Worm (Caenorhabditis elegans) whole organism, L3 larva: ENCODE results near the gene fbxb-40.
A peak's percentile ranks its signal among the peaks of the same experiment; 100 is the strongest.

Experiments used
- R02D3.7 ChIP-seq: fragments of 150-350 bp; optimal IDR thresholded peaks from 2 replicates; lab custom pipeline; 2014; ENCODE audit warnings: missing biosample characterization, missing genetic modification characterization
- ZK546.5 ChIP-seq: sonication (generic microtip); optimal IDR thresholded peaks from 2 replicates; lab custom pipeline; 2017; ENCODE audit warnings: missing biosample characterization, missing genetic modification characterization
- aly-2 ChIP-seq: fragments of 150-350 bp; optimal IDR thresholded peaks from 2 replicates; lab custom pipeline; 2014; ENCODE audit warnings: missing biosample characterization, missing genetic modification characterization
- ama-1 ChIP-seq: fragments of 150-350 bp; optimal IDR thresholded peaks from 2 replicates; lab custom pipeline; 2018
- ceh-16 ChIP-seq: sonication (generic microtip); optimal IDR thresholded peaks from 2 replicates; lab custom pipeline; 2017; ENCODE audit warnings: missing biosample characterization, missing genetic modification characterization
- ceh-28 ChIP-seq: fragments of 150-350 bp; optimal IDR thresholded peaks from 2 replicates; lab custom pipeline; 2014; ENCODE audit warnings: missing biosample characterization, missing genetic modification reagents, missing genetic modification characterization
- ceh-9 ChIP-seq: sonication (generic microtip); optimal IDR thresholded peaks from 2 replicates; lab custom pipeline; 2018; ENCODE audit warnings: missing biosample characterization, missing genetic modification characterization
- daf-12 ChIP-seq: fragments of 150-350 bp; optimal IDR thresholded peaks from 2 replicates; lab custom pipeline; 2014; ENCODE audit warnings: missing biosample characterization, missing genetic modification reagents, missing genetic modification characterization
- egl-27 ChIP-seq: sonication (generic microtip); optimal IDR thresholded peaks from 4 replicates; lab custom pipeline; 2017; ENCODE audit warnings: missing biosample characterization, missing genetic modification reagents, missing genetic modification characterization
- egl-5 ChIP-seq: fragments of 150-350 bp; optimal IDR thresholded peaks from 2 replicates; lab custom pipeline; 2017; ENCODE audit warnings: missing biosample characterization, missing genetic modification reagents, missing genetic modification characterization, inconsistent platforms
- elt-1 ChIP-seq: fragments of 150-350 bp; optimal IDR thresholded peaks from 2 replicates; lab custom pipeline; 2014; ENCODE audit warnings: missing biosample characterization, missing genetic modification characterization
- elt-2 ChIP-seq: sonication (generic microtip); optimal IDR thresholded peaks from 2 replicates; lab custom pipeline; 2016; ENCODE audit warnings: missing genetic modification reagents, mild to moderate bottlenecking, missing genetic modification characterization, missing compliant biosample characterization
- eor-1 ChIP-seq, 2 experiments: fragments of 150-350 bp; optimal IDR thresholded peaks; 2 replicates each; lab custom pipeline; 2014 to 2018; ENCODE audit warnings: missing biosample characterization in 2 of 2, missing genetic modification characterization in 2 of 2
- fkh-10 ChIP-seq: sonication (generic microtip); optimal IDR thresholded peaks from 2 replicates; lab custom pipeline; 2017; ENCODE audit warnings: missing biosample characterization, missing genetic modification reagents, missing genetic modification characterization
- fkh-2 ChIP-seq: fragments of 150-350 bp; optimal IDR thresholded peaks from 2 replicates; lab custom pipeline; 2014; ENCODE audit warnings: missing biosample characterization, missing genetic modification reagents, missing genetic modification characterization
- fos-1 ChIP-seq: fragments of 150-350 bp; optimal IDR thresholded peaks from 2 replicates; lab custom pipeline; 2014; ENCODE audit warnings: missing biosample characterization, missing genetic modification characterization
- jun-1 ChIP-seq: fragments of 150-350 bp; optimal IDR thresholded peaks from 2 replicates; lab custom pipeline; 2014; ENCODE audit warnings: missing biosample characterization, missing genetic modification reagents, missing genetic modification characterization
- lin-15B ChIP-seq: fragments of 150-350 bp; optimal IDR thresholded peaks from 2 replicates; lab custom pipeline; 2014; ENCODE audit warnings: missing biosample characterization, missing genetic modification characterization
- lin-39 ChIP-seq: fragments of 150-350 bp; optimal IDR thresholded peaks from 2 replicates; lab custom pipeline; 2018; ENCODE audit warnings: missing biosample characterization, missing genetic modification reagents, missing genetic modification characterization
- mdl-1 ChIP-seq: fragments of 150-350 bp; optimal IDR thresholded peaks from 2 replicates; lab custom pipeline; 2014; ENCODE audit warnings: missing biosample characterization, missing genetic modification characterization
- mml-1 ChIP-seq: fragments of 150-350 bp; sonication (generic microtip); optimal IDR thresholded peaks from 3 replicates; lab custom pipeline; 2014; ENCODE audit warnings: missing biosample characterization, missing genetic modification characterization
- nfya-1 ChIP-seq: sonication (generic microtip); optimal IDR thresholded peaks from 2 replicates; lab custom pipeline; 2017; ENCODE audit warnings: missing genetic modification characterization, mild to moderate bottlenecking, missing compliant biosample characterization, antibody characterized with exemption, moderate library complexity; ENCODE audit not compliant: insufficient read depth
- nhr-12 ChIP-seq: fragments of 150-350 bp; optimal IDR thresholded peaks from 2 replicates; lab custom pipeline; 2014; ENCODE audit warnings: missing biosample characterization, missing genetic modification characterization
- nhr-23 ChIP-seq: fragments of 150-350 bp; optimal IDR thresholded peaks from 2 replicates; lab custom pipeline; 2014; ENCODE audit warnings: missing biosample characterization, missing genetic modification reagents, missing genetic modification characterization
- nhr-237 ChIP-seq: fragments of 150-350 bp; optimal IDR thresholded peaks from 2 replicates; lab custom pipeline; 2014; ENCODE audit warnings: missing biosample characterization, missing genetic modification characterization
- nhr-25 ChIP-seq: sonication (generic microtip); optimal IDR thresholded peaks from 2 replicates; lab custom pipeline; 2017; ENCODE audit warnings: missing biosample characterization, missing genetic modification characterization
- nhr-28 ChIP-seq: fragments of 150-350 bp; optimal IDR thresholded peaks from 2 replicates; lab custom pipeline; 2014; ENCODE audit warnings: missing biosample characterization, missing genetic modification characterization
- nhr-43 ChIP-seq: sonication (generic microtip); optimal IDR thresholded peaks from 2 replicates; lab custom pipeline; 2016; ENCODE audit warnings: mild to moderate bottlenecking, missing genetic modification characterization, missing compliant biosample characterization; ENCODE audit not compliant: poor library complexity, severe bottlenecking
- nhr-67 ChIP-seq: fragments of 150-350 bp; optimal IDR thresholded peaks from 2 replicates; lab custom pipeline; 2014; ENCODE audit warnings: missing biosample characterization, missing genetic modification characterization
- nhr-76 ChIP-seq: fragments of 150-350 bp; sonication (generic microtip); optimal IDR thresholded peaks from 5 replicates; lab custom pipeline; 2014; ENCODE audit warnings: missing biosample characterization, missing genetic modification characterization
- nhr-77 ChIP-seq: fragments of 150-350 bp; optimal IDR thresholded peaks from 2 replicates; lab custom pipeline; 2014; ENCODE audit warnings: missing biosample characterization, missing genetic modification characterization
- pha-4 ChIP-seq: fragments of 150-350 bp; optimal IDR thresholded peaks from 2 replicates; lab custom pipeline; 2014; ENCODE audit warnings: missing biosample characterization, missing genetic modification reagents, missing genetic modification characterization
- sea-2 ChIP-seq: fragments of 150-350 bp; sonication (generic microtip); optimal IDR thresholded peaks from 4 replicates; lab custom pipeline; 2014; ENCODE audit warnings: missing biosample characterization, missing genetic modification reagents, missing genetic modification characterization
- skn-1 ChIP-seq: fragments of 150-350 bp; optimal IDR thresholded peaks from 2 replicates; lab custom pipeline; 2014; ENCODE audit warnings: missing biosample characterization, missing genetic modification characterization
- unc-39 ChIP-seq: sonication (generic microtip); optimal IDR thresholded peaks from 4 replicates; lab custom pipeline; 2017; ENCODE audit warnings: missing biosample characterization, missing genetic modification characterization
- unc-62 ChIP-seq: fragments of 150-350 bp; sonication (generic microtip); optimal IDR thresholded peaks from 4 replicates; lab custom pipeline; 2014; ENCODE audit warnings: missing biosample characterization, missing genetic modification reagents, missing genetic modification characterization
- ztf-11 ChIP-seq: fragments of 150-350 bp; optimal IDR thresholded peaks from 2 replicates; lab custom pipeline; 2014; ENCODE audit warnings: missing biosample characterization, missing genetic modification characterization
- ztf-4 ChIP-seq: fragments of 150-350 bp; optimal IDR thresholded peaks from 2 replicates; lab custom pipeline; 2014; ENCODE audit warnings: missing biosample characterization, missing genetic modification characterization

fbxb-40 gene

ce11 chrII:1042227-1042626, 7.5 kb downstream of the fbxb-40 start, which contains the start of gene fbxb-41:
TSS of gene fbxb-41 (minus strand) at chrII:1042327.
- TF ChIP-seq nhr-67 (tag; lab: Kevin White, UChicago) (no peak), jun-1 (tag; lab: Kevin White, UChicago) (no peak), fkh-10 (no peak), ceh-9 (no peak), nfya-1 (tag; lab: Kevin White, UChicago) (no peak), ztf-11 (tag; lab: Kevin White, UChicago) (no peak), egl-27 (no peak), elt-2 (tag; lab: Kevin White, UChicago) (no peak), nhr-28 (tag; lab: Kevin White, UChicago) (no peak), ztf-4 (no peak), ceh-28 (tag; lab: Kevin White, UChicago) (no peak), egl-5 (tag; lab: Kevin White, UChicago) (no peak), mml-1 (tag; lab: Kevin White, UChicago) (no peak), nhr-237 (tag; lab: Kevin White, UChicago) (no peak), fkh-2 (tag; lab: Kevin White, UChicago) (no peak)

- no peak for TF ChIP-seq eor-1 (tag; optimal IDR thresholded peaks at IDR 0.05; lab: Kevin White, UChicago)
- TF ChIP-seq lin-39 (tag; lab: Kevin White, UChicago) = no peak
- TF ChIP-seq unc-62 = no peak
- TF ChIP-seq elt-1 = no peak
- TF ChIP-seq nhr-237 (tag; lab: Kevin White, UChicago) = no peak
- TF ChIP-seq skn-1 (tag; lab: Kevin White, UChicago) = no peak
- no peak for TF ChIP-seq R02D3.7 (tag; lab: Kevin White, UChicago)
- no peak for TF ChIP-seq nhr-76
- TF ChIP-seq nhr-12 = no peak
- TF ChIP-seq ama-1 = no peak
- no peak for TF ChIP-seq ceh-16 (tag; lab: Kevin White, UChicago)
- no peak for TF ChIP-seq ZK546.5
- TF ChIP-seq nhr-67 (tag; lab: Kevin White, UChicago) = no peak
- TF ChIP-seq nhr-23 (tag; lab: Kevin White, UChicago) = no peak
- no peak for TF ChIP-seq sea-2 (GFP tag; lab: Kevin White, UChicago)
- no peak for TF ChIP-seq nhr-25
- TF ChIP-seq egl-27 = no peak
- TF ChIP-seq lin-15B (tag; lab: Kevin White, UChicago) = no peak
- TF ChIP-seq nhr-43 (tag; lab: Kevin White, UChicago) = no peak
- TF ChIP-seq jun-1 (tag; lab: Kevin White, UChicago) = no peak
These were observed 9.3 kb downstream of the fbxb-40 start, which contains the start of gene fbxb-39 for ce11 chrII:1040464-1040863. TSS of gene fbxb-39 (minus strand) at chrII:1040564.

DNA sequence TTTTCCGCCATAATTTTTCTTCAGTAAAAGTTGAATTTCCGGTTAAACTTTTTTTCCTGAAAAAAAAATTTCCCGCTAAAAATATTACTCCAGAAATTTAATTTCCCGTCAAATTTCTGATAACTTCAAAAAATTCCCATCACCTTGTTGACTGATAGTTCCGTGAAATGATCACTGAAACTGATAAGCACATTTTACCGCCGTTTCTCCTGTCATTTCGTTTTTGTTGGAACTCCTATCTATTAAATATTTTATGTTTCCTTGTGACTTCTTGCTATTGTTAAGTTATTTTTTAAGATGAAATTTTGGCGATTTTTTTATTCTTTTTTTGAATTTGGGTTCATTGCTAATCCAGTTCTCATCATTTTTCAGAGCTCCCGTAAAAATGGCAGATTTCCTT, 21.1 kb downstream of the fbxb-40 start, which contains the start of gene math-34:
Gene math-34, plus strand, starts transcription at position 371 of the 400 bp plus-strand sequence.
- TF ChIP-seq pha-4 (tag; lab: Kevin White, UChicago) (peak; percentile 24), nhr-77 (tag; lab: Kevin White, UChicago) (no peak), elt-2 (tag; lab: Kevin White, UChicago) (peak; percentile 71)

DNA sequence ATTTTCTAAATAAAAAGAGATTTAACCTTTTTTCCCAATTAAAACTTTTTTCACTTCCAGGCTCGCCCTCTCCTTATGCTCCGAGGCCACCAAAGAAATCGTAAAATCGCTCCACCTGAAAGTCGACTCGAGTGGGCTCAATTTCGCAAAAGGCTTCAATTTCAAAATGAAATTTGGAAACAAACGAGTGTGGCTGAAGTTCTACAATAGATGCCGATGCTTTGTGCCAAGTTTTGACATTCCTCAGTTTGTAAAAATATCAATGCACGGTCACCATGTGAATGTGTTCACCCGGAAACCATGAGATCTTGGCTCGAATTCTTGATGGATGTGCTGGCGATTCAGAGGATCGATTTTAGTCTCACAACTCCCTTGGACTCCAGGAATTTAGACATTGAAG, 23.1 kb downstream of the fbxb-40 start, which contains the start of gene M01D1.12:
Gene M01D1.12, plus strand, starts transcription at position 301 of the 400 bp plus-strand sequence.
- no peak for TF ChIP-seq lin-15B (tag; lab: Kevin White, UChicago)
- TF ChIP-seq skn-1 (tag; lab: Kevin White, UChicago) = no peak
- TF ChIP-seq unc-39 (tag; lab: Kevin White, UChicago) = no peak
- no peak for TF ChIP-seq ztf-4
- TF ChIP-seq nhr-23 (tag; lab: Kevin White, UChicago) = no peak
- TF ChIP-seq pha-4 (tag; lab: Kevin White, UChicago) = no peak
- no peak for TF ChIP-seq lin-39 (tag; lab: Kevin White, UChicago)
- no peak for TF ChIP-seq fos-1 (tag; lab: Kevin White, UChicago)
- TF ChIP-seq nhr-25 = no peak
- TF ChIP-seq nhr-67 (tag; lab: Kevin White, UChicago) = no peak
- TF ChIP-seq daf-12 (tag; lab: Kevin White, UChicago) = no peak
- no peak for TF ChIP-seq jun-1 (tag; lab: Kevin White, UChicago)
- TF ChIP-seq aly-2 (tag; lab: Kevin White, UChicago) = no peak
- no peak for TF ChIP-seq fkh-10
- TF ChIP-seq mdl-1 (tag; lab: Kevin White, UChicago) = no peak
- TF ChIP-seq nhr-28 (tag; lab: Kevin White, UChicago) = no peak
- TF ChIP-seq nhr-237 (tag; lab: Kevin White, UChicago) = no peak
- TF ChIP-seq ceh-28 (tag; lab: Kevin White, UChicago) = no peak
- no peak for TF ChIP-seq nfya-1 (tag; lab: Kevin White, UChicago)
